Worm (Caenorhabditis elegans): ENCODE data around the gene tac-1.

- TF ChIP-seq T07F8.4 (tag; optimal IDR thresholded peaks at IDR 0.05) (no peak), unc-62 (GFP tag; optimal IDR thresholded peaks at IDR 0.05) (no peak), F49E8.2 (tag; optimal IDR thresholded peaks at IDR 0.05; ENCODE audit: insufficient read depth) (no peak), F37B4.10 (GFP tag; IDR thresholded peaks at IDR 0.05) (no peak)
Measured at ce11 chrII:14704204-14704603, 49.5 kb downstream of the tac-1 start.
